Worm (Caenorhabditis elegans) whole organism, L1 larva: Measurements from ENCODE around the gene srd-31.

ENCODE experiments used
- lsy-2 ChIP-seq, 2 experiments: fragments of 150-350 bp; optimal IDR thresholded peaks; 2 replicates each; lab custom pipeline; 2014; ENCODE audit warnings: missing biosample characterization in 2 of 2, missing genetic modification characterization in 2 of 2
- pqm-1 ChIP-seq: sonication (generic microtip); optimal IDR thresholded peaks from 3 replicates; lab custom pipeline; 2017; ENCODE audit warnings: missing biosample characterization, missing genetic modification characterization

DNA sequence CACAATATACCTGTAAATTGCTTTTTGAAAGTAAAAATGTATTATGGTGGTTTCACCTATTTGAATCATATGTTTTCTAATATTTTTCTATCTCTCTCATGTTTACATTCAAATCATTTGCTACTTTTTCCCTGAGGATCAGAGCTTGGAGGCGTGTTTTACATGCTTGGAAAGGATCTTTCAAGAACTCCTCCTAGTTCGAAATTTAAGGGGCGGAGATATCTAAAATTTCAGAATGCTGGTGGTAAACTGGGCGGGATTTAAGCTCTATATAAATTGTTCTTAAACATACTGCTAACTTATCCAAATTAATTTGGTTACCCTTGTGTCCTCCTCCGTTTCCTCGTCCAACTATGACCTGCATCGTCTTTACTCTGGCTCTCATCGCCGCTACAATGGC lies 33.4 kb upstream of the srd-31 start, which contains the start of gene C12D5.5:
- TF ChIP-seq lsy-2 (tag; optimal IDR thresholded peaks at IDR 0.05; lab: Kevin White, UChicago) (no peak), pqm-1 (no peak)
